Worm (Caenorhabditis elegans) whole organism, young adult: ENCODE results near the gene bet-2.
A peak's percentile ranks its signal among the peaks of the same experiment; 100 is the strongest.

Source experiments
- B0035.1 ChIP-seq: sonication (generic microtip); optimal IDR thresholded peaks from 2 replicates; lab custom pipeline; 2016; ENCODE audit warnings: missing genetic modification characterization, mild to moderate bottlenecking, missing compliant biosample characterization, missing genotype, missing genetic modification reagents
- F33H1.4 ChIP-seq: fragments of 200-800 bp; sonication (Bioruptor generic); IDR thresholded peaks from 2 replicates; pipeline ENCODE4 v1.3.6; 2022; ENCODE audit warnings: missing genetic modification reagents, missing genetic modification characterization, missing compliant biosample characterization
- F37B4.10 ChIP-seq: fragments of 200-800 bp; sonication (Bioruptor generic); IDR thresholded peaks from 2 replicates; pipeline ENCODE4 v1.3.6; 2022; ENCODE audit warnings: missing genetic modification characterization, missing compliant biosample characterization
- F39B2.1 ChIP-seq: fragments of 200-800 bp; sonication (Bioruptor generic); IDR thresholded peaks from 2 replicates; pipeline ENCODE4 v1.3.6; 2022; ENCODE audit warnings: missing genetic modification reagents, missing genetic modification characterization, missing compliant biosample characterization
- F49E8.2 ChIP-seq: sonication (generic microtip); optimal IDR thresholded peaks from 3 replicates; lab custom pipeline; 2017; ENCODE audit warnings: missing genetic modification characterization, mild to moderate bottlenecking, missing compliant biosample characterization, antibody characterized with exemption, moderate library complexity; ENCODE audit not compliant: insufficient read depth
- F57C9.4 ChIP-seq: sonication (generic microtip); optimal IDR thresholded peaks from 2 replicates; lab custom pipeline; 2017; ENCODE audit warnings: mild to moderate bottlenecking, missing genetic modification characterization, missing compliant biosample characterization
- K12H6.12 ChIP-seq: fragments of 200-800 bp; sonication (Bioruptor generic); optimal IDR thresholded peaks from 2 replicates; lab custom pipeline; 2018; ENCODE audit warnings: mild to moderate bottlenecking, missing genetic modification characterization, missing compliant biosample characterization
- T07F8.4 ChIP-seq: sonication (generic microtip); optimal IDR thresholded peaks from 2 replicates; lab custom pipeline; 2016; ENCODE audit warnings: mild to moderate bottlenecking, missing genetic modification characterization, moderate library complexity, missing compliant biosample characterization
- T26A5.8 ChIP-seq: sonication (generic microtip); optimal IDR thresholded peaks from 2 replicates; lab custom pipeline; 2016; ENCODE audit warnings: missing genetic modification characterization, missing compliant biosample characterization
- Y67H2A.10 ChIP-seq: fragments of 200-800 bp; sonication (Bioruptor generic); conservative IDR thresholded peaks from 2 replicates; pipeline ENCODE4 v1.3.6; 2022; ENCODE audit warnings: missing genetic modification reagents, missing genetic modification characterization, missing compliant biosample characterization
- Y79H2A.3 ChIP-seq: fragments of 200-800 bp; sonication (Bioruptor generic); conservative IDR thresholded peaks from 2 replicates; pipeline ENCODE4 v1.3.6; 2022; ENCODE audit warnings: missing genetic modification reagents, missing genetic modification characterization, missing compliant biosample characterization
- Y95B8A.8 ChIP-seq: fragments of 200-800 bp; sonication (Bioruptor generic); IDR thresholded peaks from 2 replicates; pipeline ENCODE4 v1.3.6; 2022; ENCODE audit warnings: missing genetic modification reagents, missing genetic modification characterization, missing compliant biosample characterization
- ama-1 ChIP-seq, 3 experiments: fragments of 150-350 bp in 1 of 3; sonication (generic microtip) in 2 of 3; optimal IDR thresholded peaks; 2 replicates each; lab custom pipeline; 2014 to 2018; ENCODE audit warnings: missing biosample characterization in 2 of 3, missing genetic modification characterization in 2 of 3, missing genetic modification reagents in 2 of 3
- aptf-2 ChIP-seq: fragments of 200-800 bp; sonication (Bioruptor generic); conservative IDR thresholded peaks from 2 replicates; pipeline ENCODE4 v1.3.6; 2022; ENCODE audit warnings: missing genetic modification reagents, missing genetic modification characterization, missing compliant biosample characterization
- athp-1 ChIP-seq: sonication (generic microtip); optimal IDR thresholded peaks from 2 replicates; lab custom pipeline; 2017; ENCODE audit warnings: mild to moderate bottlenecking, missing genetic modification characterization, missing compliant biosample characterization
- attf-5 ChIP-seq: fragments of 200-800 bp; sonication (Bioruptor generic); optimal IDR thresholded peaks from 2 replicates; lab custom pipeline; 2018; ENCODE audit warnings: mild to moderate bottlenecking, missing genetic modification characterization, missing compliant biosample characterization
- cebp-1 ChIP-seq, 2 experiments: fragments of 200-800 bp in 1 of 2; sonication (Bioruptor generic) in 1 of 2; sonication (generic microtip) in 1 of 2; IDR thresholded peaks in 1 of 2; optimal IDR thresholded peaks in 1 of 2; 2 replicates each; pipeline versions ENCODE4 v1.3.6 to Lab custom; 2017 to 2022; ENCODE audit warnings: missing compliant biosample characterization in 2 of 2, missing genetic modification characterization in 2 of 2, mild to moderate bottlenecking in 1 of 2, missing genetic modification reagents in 1 of 2, moderate library complexity in 1 of 2
- ceh-27 ChIP-seq: fragments of 200-800 bp; sonication (Bioruptor generic); optimal IDR thresholded peaks from 2 replicates; lab custom pipeline; 2018; ENCODE audit warnings: mild to moderate bottlenecking, missing genetic modification characterization, moderate library complexity, missing compliant biosample characterization
- ceh-40 ChIP-seq: fragments of 200-800 bp; sonication (Bioruptor generic); IDR thresholded peaks from 2 replicates; pipeline ENCODE4 v1.3.6; 2022; ENCODE audit warnings: missing genetic modification characterization, missing compliant biosample characterization
- ceh-79 ChIP-seq: sonication (generic microtip); optimal IDR thresholded peaks from 2 replicates; lab custom pipeline; 2017; ENCODE audit warnings: mild to moderate bottlenecking, missing genetic modification characterization, missing compliant biosample characterization
- ceh-91 ChIP-seq: fragments of 200-800 bp; sonication (Bioruptor generic); IDR thresholded peaks from 2 replicates; pipeline ENCODE4 v1.3.6; 2022; ENCODE audit warnings: missing genetic modification reagents, missing genetic modification characterization, missing compliant biosample characterization
- chd-7 ChIP-seq: sonication (generic microtip); optimal IDR thresholded peaks from 2 replicates; lab custom pipeline; 2016; ENCODE audit warnings: mild to moderate bottlenecking, missing genetic modification characterization, moderate library complexity, missing compliant biosample characterization
- die-1 ChIP-seq: sonication (generic microtip); optimal IDR thresholded peaks from 2 replicates; lab custom pipeline; 2016; ENCODE audit warnings: missing genotype, mild to moderate bottlenecking, missing genetic modification characterization, missing compliant biosample characterization
- dpff-1 ChIP-seq: sonication (generic microtip); optimal IDR thresholded peaks from 2 replicates; lab custom pipeline; 2017; ENCODE audit warnings: mild to moderate bottlenecking, missing genetic modification characterization, missing compliant biosample characterization
- egrh-3 ChIP-seq: fragments of 200-800 bp; sonication (Bioruptor generic); IDR thresholded peaks from 2 replicates; pipeline ENCODE4 v1.3.6; 2022; ENCODE audit warnings: missing genetic modification reagents, missing genetic modification characterization, missing compliant biosample characterization
- ekl-4 ChIP-seq: fragments of 200-800 bp; sonication (Bioruptor generic); IDR thresholded peaks from 2 replicates; pipeline ENCODE4 v1.3.6; 2022; ENCODE audit warnings: missing genetic modification reagents, missing genetic modification characterization, missing compliant biosample characterization
- fkh-3 ChIP-seq: sonication (generic microtip); optimal IDR thresholded peaks from 2 replicates; lab custom pipeline; 2016; ENCODE audit warnings: mild to moderate bottlenecking, missing genetic modification characterization, missing compliant biosample characterization
- gei-17 ChIP-seq: fragments of 200-800 bp; sonication (Bioruptor generic); optimal IDR thresholded peaks from 2 replicates; lab custom pipeline; 2018; ENCODE audit warnings: mild to moderate bottlenecking, missing genetic modification characterization, missing compliant biosample characterization
- hsf-1 ChIP-seq: fragments of 200-800 bp; sonication (Bioruptor generic); IDR thresholded peaks from 2 replicates; pipeline ENCODE4 v1.3.6; 2022; ENCODE audit warnings: missing genetic modification reagents, missing genetic modification characterization, missing compliant biosample characterization
- lir-1 ChIP-seq: fragments of 200-800 bp; sonication (Bioruptor generic); conservative IDR thresholded peaks from 2 replicates; pipeline ENCODE4 v1.3.6; 2022; ENCODE audit warnings: missing genetic modification reagents, missing genetic modification characterization, missing compliant biosample characterization
- lsy-27 ChIP-seq: sonication (generic microtip); optimal IDR thresholded peaks from 2 replicates; lab custom pipeline; 2017; ENCODE audit warnings: missing genetic modification characterization, mild to moderate bottlenecking, missing compliant biosample characterization, antibody characterized with exemption, missing genotype, borderline replicate concordance; ENCODE audit not compliant: insufficient read depth
- madf-3 ChIP-seq: fragments of 200-800 bp; sonication (Bioruptor generic); IDR thresholded peaks from 2 replicates; pipeline ENCODE4 v1.3.6; 2022; ENCODE audit warnings: missing genetic modification reagents, missing genetic modification characterization, missing compliant biosample characterization
- madf-8 ChIP-seq: fragments of 200-800 bp; sonication (Bioruptor generic); conservative IDR thresholded peaks from 2 replicates; pipeline ENCODE4 v1.3.6; 2022; ENCODE audit warnings: missing genetic modification reagents, missing genetic modification characterization, missing compliant biosample characterization
- mes-4 ChIP-seq: sonication (generic microtip); optimal IDR thresholded peaks from 2 replicates; lab custom pipeline; 2016; ENCODE audit warnings: missing genotype, missing genetic modification characterization, missing compliant biosample characterization
- mxl-1 ChIP-seq: sonication (generic microtip); optimal IDR thresholded peaks from 2 replicates; lab custom pipeline; 2016; ENCODE audit warnings: missing genetic modification characterization, missing compliant biosample characterization
- nhr-80 ChIP-seq: sonication (generic microtip); optimal IDR thresholded peaks from 2 replicates; lab custom pipeline; 2016; ENCODE audit warnings: missing genetic modification characterization, missing compliant biosample characterization
- nhr-90 ChIP-seq: sonication (generic microtip); optimal IDR thresholded peaks from 2 replicates; lab custom pipeline; 2016; ENCODE audit warnings: missing genotype, mild to moderate bottlenecking, missing genetic modification characterization, missing compliant biosample characterization
- pha-4 ChIP-seq: fragments of 150-350 bp; sonication (generic microtip); optimal IDR thresholded peaks from 2 replicates; lab custom pipeline; 2014; ENCODE audit warnings: missing biosample characterization, missing genetic modification reagents, missing genetic modification characterization
- rcor-1 ChIP-seq: fragments of 200-800 bp; sonication (Bioruptor generic); IDR thresholded peaks from 2 replicates; pipeline ENCODE4 v1.3.6; 2022; ENCODE audit warnings: missing genetic modification reagents, missing genetic modification characterization, missing compliant biosample characterization
- rec-8 ChIP-seq, 2 experiments: sonication (generic microtip); optimal IDR thresholded peaks; 2 replicates each; lab custom pipeline; 2016; ENCODE audit warnings: mild to moderate bottlenecking in 2 of 2, missing genetic modification characterization in 2 of 2, missing genetic modification reagents in 2 of 2, missing genotype in 2 of 2, missing biosample characterization in 1 of 2, missing compliant biosample characterization in 1 of 2, moderate library complexity in 1 of 2
- sdz-38 ChIP-seq: sonication (generic microtip); optimal IDR thresholded peaks from 2 replicates; lab custom pipeline; 2016; ENCODE audit warnings: missing genotype, missing genetic modification characterization, missing compliant biosample characterization
- sea-2 ChIP-seq: fragments of 200-800 bp; sonication (Bioruptor generic); IDR thresholded peaks from 2 replicates; pipeline ENCODE4 v1.3.6; 2022; ENCODE audit warnings: missing genetic modification characterization, missing compliant biosample characterization
- sptf-2 ChIP-seq: fragments of 200-800 bp; sonication (Bioruptor generic); optimal IDR thresholded peaks from 2 replicates; lab custom pipeline; 2018; ENCODE audit warnings: mild to moderate bottlenecking, missing genetic modification characterization, missing compliant biosample characterization
- tbp1 ChIP-seq: fragments of 200-800 bp; sonication (Bioruptor generic); optimal IDR thresholded peaks from 2 replicates; lab custom pipeline; 2018; ENCODE audit warnings: mild to moderate bottlenecking, missing genetic modification characterization, missing compliant biosample characterization
- unc-130 ChIP-seq: sonication (generic microtip); optimal IDR thresholded peaks from 2 replicates; lab custom pipeline; 2016; ENCODE audit warnings: missing genetic modification reagents, missing genetic modification characterization, missing compliant biosample characterization
- unc-62 ChIP-seq: fragments of 150-350 bp; optimal IDR thresholded peaks from 2 replicates; lab custom pipeline; 2014; ENCODE audit warnings: missing biosample characterization, missing genetic modification reagents, missing genetic modification characterization
- ztf-26 ChIP-seq: sonication (generic microtip); optimal IDR thresholded peaks from 2 replicates; lab custom pipeline; 2017; ENCODE audit warnings: missing genetic modification characterization, missing compliant biosample characterization

bet-2 gene

ce11 chrX:10568385-10569149 lies 506 bp upstream of the bet-2 start:
- TF ChIP-seq Y67H2A.10 (GFP tag; lab: Robert Waterston, UW) (peak; percentile 40; the same call in 1 of the 2 replicates), nhr-90 (tag; lab: Kevin White, UChicago) (peak; percentile 73), F57C9.4 (tag; lab: Kevin White, UChicago) (no peak), athp-1 (tag; lab: Kevin White, UChicago) (peak; percentile 53), chd-7 (tag; lab: Kevin White, UChicago) (peak; percentile 91), lir-1 (peak; percentile 98), ama-1 (optimal IDR thresholded peaks at IDR 0.05; lab: Kevin White, UChicago) (peak; percentile 45), ama-1 (GFP tag; optimal IDR thresholded peaks at IDR 0.05; lab: Kevin White, UChicago) (no peak), mxl-1 (peak; percentile 81), mes-4 (tag; lab: Kevin White, UChicago) (no peak), unc-130 (GFP tag; lab: Kevin White, UChicago) (no peak), F37B4.10 (GFP tag; lab: Robert Waterston, UW) (no peak), gei-17 (GFP tag; lab: Kevin White, UChicago) (peak; percentile 88), aptf-2 (GFP tag; lab: Robert Waterston, UW) (no peak), T26A5.8 (no peak), Y95B8A.8 (GFP tag; lab: Robert Waterston, UW) (no peak), F39B2.1 (GFP tag; lab: Robert Waterston, UW) (no peak), Y79H2A.3 (no peak), rec-8 (tag; optimal IDR thresholded peaks at IDR 0.05; lab: Kevin White, UChicago) (peak in 1 of 2 experiments; percentile 29), sptf-2 (GFP tag; lab: Kevin White, UChicago) (peak; percentile 58), pha-4 (tag; lab: Kevin White, UChicago) (peak; percentile 34), hsf-1 (GFP tag; lab: Robert Waterston, UW) (no peak), F49E8.2 (tag; lab: Kevin White, UChicago) (no peak), egrh-3 (GFP tag; lab: Robert Waterston, UW) (peak; percentile 86), die-1 (tag; lab: Kevin White, UChicago) (peak; percentile 79), ekl-4 (GFP tag; lab: Robert Waterston, UW) (peak; percentile 75; the same call in 1 of the 2 replicates), dpff-1 (tag; lab: Kevin White, UChicago) (peak; percentile 22), sea-2 (no peak), ceh-40 (no peak), rcor-1 (GFP tag; lab: Robert Waterston, UW) (peak; percentile 25), T07F8.4 (tag; lab: Kevin White, UChicago) (peak; percentile 29), ceh-91 (GFP tag; lab: Robert Waterston, UW) (no peak), unc-62 (peak; percentile 28), ceh-79 (tag; lab: Kevin White, UChicago) (peak; percentile 72), nhr-80 (tag; lab: Kevin White, UChicago) (peak; percentile 98), ztf-26 (tag; lab: Kevin White, UChicago) (peak; percentile 88), lsy-27 (no peak), madf-8 (no peak), madf-3 (GFP tag; lab: Robert Waterston, UW) (no peak), K12H6.12 (tag; lab: Kevin White, UChicago) (peak; percentile 95), attf-5 (peak; percentile 95), B0035.1 (tag; lab: Kevin White, UChicago) (peak; percentile 66), F33H1.4 (no peak), tbp1 (GFP tag; lab: Kevin White, UChicago) (peak; percentile 49), cebp-1 (GFP tag; IDR thresholded peaks at IDR 0.05; lab: Robert Waterston, UW) (no peak), cebp-1 (tag; optimal IDR thresholded peaks at IDR 0.05; lab: Kevin White, UChicago) (peak; percentile 89), ceh-27 (GFP tag; lab: Kevin White, UChicago) (peak; percentile 89), sdz-38 (tag; lab: Kevin White, UChicago) (no peak), fkh-3 (no peak)
